Worm (Caenorhabditis elegans) whole organism, L3 larva: ENCODE measurements around the gene Y41E3.13.

Source experiments
- R02D3.7 ChIP-seq: fragments of 150-350 bp; optimal IDR thresholded peaks from 2 replicates; lab custom pipeline; 2014; ENCODE audit warnings: missing biosample characterization, missing genetic modification characterization
- ZK546.5 ChIP-seq: sonication (generic microtip); optimal IDR thresholded peaks from 2 replicates; lab custom pipeline; 2017; ENCODE audit warnings: missing biosample characterization, missing genetic modification characterization
- aly-2 ChIP-seq: fragments of 150-350 bp; optimal IDR thresholded peaks from 2 replicates; lab custom pipeline; 2014; ENCODE audit warnings: missing biosample characterization, missing genetic modification characterization
- ama-1 ChIP-seq: fragments of 150-350 bp; optimal IDR thresholded peaks from 2 replicates; lab custom pipeline; 2018
- ceh-28 ChIP-seq: fragments of 150-350 bp; optimal IDR thresholded peaks from 2 replicates; lab custom pipeline; 2014; ENCODE audit warnings: missing biosample characterization, missing genetic modification reagents, missing genetic modification characterization
- egl-27 ChIP-seq: sonication (generic microtip); optimal IDR thresholded peaks from 4 replicates; lab custom pipeline; 2017; ENCODE audit warnings: missing biosample characterization, missing genetic modification reagents, missing genetic modification characterization
- elt-1 ChIP-seq: fragments of 150-350 bp; optimal IDR thresholded peaks from 2 replicates; lab custom pipeline; 2014; ENCODE audit warnings: missing biosample characterization, missing genetic modification characterization
- elt-2 ChIP-seq: sonication (generic microtip); optimal IDR thresholded peaks from 2 replicates; lab custom pipeline; 2016; ENCODE audit warnings: missing genetic modification reagents, mild to moderate bottlenecking, missing genetic modification characterization, missing compliant biosample characterization
- eor-1 ChIP-seq, 2 experiments: fragments of 150-350 bp; optimal IDR thresholded peaks; 2 replicates each; lab custom pipeline; 2014 to 2018; ENCODE audit warnings: missing biosample characterization in 2 of 2, missing genetic modification characterization in 2 of 2
- fkh-10 ChIP-seq: sonication (generic microtip); optimal IDR thresholded peaks from 2 replicates; lab custom pipeline; 2017; ENCODE audit warnings: missing biosample characterization, missing genetic modification reagents, missing genetic modification characterization
- fkh-2 ChIP-seq: fragments of 150-350 bp; optimal IDR thresholded peaks from 2 replicates; lab custom pipeline; 2014; ENCODE audit warnings: missing biosample characterization, missing genetic modification reagents, missing genetic modification characterization
- hmg-11 ChIP-seq: sonication (generic microtip); optimal IDR thresholded peaks from 2 replicates; lab custom pipeline; 2016; ENCODE audit warnings: missing genetic modification characterization, missing compliant biosample characterization
- jun-1 ChIP-seq: fragments of 150-350 bp; optimal IDR thresholded peaks from 2 replicates; lab custom pipeline; 2014; ENCODE audit warnings: missing biosample characterization, missing genetic modification reagents, missing genetic modification characterization
- lin-39 ChIP-seq: fragments of 150-350 bp; optimal IDR thresholded peaks from 2 replicates; lab custom pipeline; 2018; ENCODE audit warnings: missing biosample characterization, missing genetic modification reagents, missing genetic modification characterization
- mdl-1 ChIP-seq: fragments of 150-350 bp; optimal IDR thresholded peaks from 2 replicates; lab custom pipeline; 2014; ENCODE audit warnings: missing biosample characterization, missing genetic modification characterization
- mml-1 ChIP-seq: fragments of 150-350 bp; sonication (generic microtip); optimal IDR thresholded peaks from 3 replicates; lab custom pipeline; 2014; ENCODE audit warnings: missing biosample characterization, missing genetic modification characterization
- nfya-1 ChIP-seq: sonication (generic microtip); optimal IDR thresholded peaks from 2 replicates; lab custom pipeline; 2017; ENCODE audit warnings: missing genetic modification characterization, mild to moderate bottlenecking, missing compliant biosample characterization, antibody characterized with exemption, moderate library complexity; ENCODE audit not compliant: insufficient read depth
- nhr-12 ChIP-seq: fragments of 150-350 bp; optimal IDR thresholded peaks from 2 replicates; lab custom pipeline; 2014; ENCODE audit warnings: missing biosample characterization, missing genetic modification characterization
- nhr-23 ChIP-seq: fragments of 150-350 bp; optimal IDR thresholded peaks from 2 replicates; lab custom pipeline; 2014; ENCODE audit warnings: missing biosample characterization, missing genetic modification reagents, missing genetic modification characterization
- nhr-237 ChIP-seq: fragments of 150-350 bp; optimal IDR thresholded peaks from 2 replicates; lab custom pipeline; 2014; ENCODE audit warnings: missing biosample characterization, missing genetic modification characterization
- nhr-25 ChIP-seq: sonication (generic microtip); optimal IDR thresholded peaks from 2 replicates; lab custom pipeline; 2017; ENCODE audit warnings: missing biosample characterization, missing genetic modification characterization
- nhr-28 ChIP-seq: fragments of 150-350 bp; optimal IDR thresholded peaks from 2 replicates; lab custom pipeline; 2014; ENCODE audit warnings: missing biosample characterization, missing genetic modification characterization
- nhr-67 ChIP-seq: fragments of 150-350 bp; optimal IDR thresholded peaks from 2 replicates; lab custom pipeline; 2014; ENCODE audit warnings: missing biosample characterization, missing genetic modification characterization
- pha-4 ChIP-seq: fragments of 150-350 bp; optimal IDR thresholded peaks from 2 replicates; lab custom pipeline; 2014; ENCODE audit warnings: missing biosample characterization, missing genetic modification reagents, missing genetic modification characterization
- pqm-1 ChIP-seq: fragments of 150-350 bp; optimal IDR thresholded peaks from 2 replicates; lab custom pipeline; 2017; ENCODE audit warnings: missing biosample characterization, missing genetic modification characterization, inconsistent platforms
- sea-2 ChIP-seq: fragments of 150-350 bp; sonication (generic microtip); optimal IDR thresholded peaks from 4 replicates; lab custom pipeline; 2014; ENCODE audit warnings: missing biosample characterization, missing genetic modification reagents, missing genetic modification characterization
- skn-1 ChIP-seq: fragments of 150-350 bp; optimal IDR thresholded peaks from 2 replicates; lab custom pipeline; 2014; ENCODE audit warnings: missing biosample characterization, missing genetic modification characterization
- snpc-4 ChIP-seq: fragments of 150-350 bp; optimal IDR thresholded peaks from 2 replicates; lab custom pipeline; 2014; ENCODE audit warnings: missing biosample characterization, missing genetic modification characterization
- unc-39 ChIP-seq: sonication (generic microtip); optimal IDR thresholded peaks from 4 replicates; lab custom pipeline; 2017; ENCODE audit warnings: missing biosample characterization, missing genetic modification characterization
- zag-1 ChIP-seq: fragments of 150-350 bp; optimal IDR thresholded peaks from 2 replicates; lab custom pipeline; 2014; ENCODE audit warnings: missing biosample characterization, missing genetic modification characterization
- ztf-11 ChIP-seq: fragments of 150-350 bp; optimal IDR thresholded peaks from 2 replicates; lab custom pipeline; 2014; ENCODE audit warnings: missing biosample characterization, missing genetic modification characterization
- ztf-4 ChIP-seq: fragments of 150-350 bp; optimal IDR thresholded peaks from 2 replicates; lab custom pipeline; 2014; ENCODE audit warnings: missing biosample characterization, missing genetic modification characterization

Y41E3.13 gene

DNA sequence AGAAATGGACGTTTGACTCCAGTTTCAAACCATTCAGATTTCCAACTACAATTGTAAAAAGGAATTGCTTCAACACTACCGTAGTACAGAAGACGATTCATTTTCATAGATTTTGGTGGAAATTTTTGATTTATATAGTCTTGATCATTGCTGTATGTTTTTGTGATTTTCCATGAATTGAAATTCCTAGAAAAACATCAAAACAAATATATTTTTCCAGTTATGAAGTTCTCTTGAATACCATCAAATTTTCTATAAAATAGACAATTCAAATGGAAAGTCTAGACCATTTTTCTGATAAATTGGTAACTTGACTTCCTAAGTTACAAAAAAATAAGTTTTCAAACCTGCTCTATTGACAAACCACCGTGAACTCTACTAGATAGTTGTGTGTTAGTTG is 10.7 kb downstream of the Y41E3.13 start, which contains the start of gene srt-48:
Gene srt-48, minus strand, starts transcription at position 101 of the 400 bp plus-strand sequence.
- no peak for TF ChIP-seq unc-39 (tag; lab: Kevin White, UChicago)
- TF ChIP-seq ZK546.5 (tag; lab: Kevin White, UChicago) = no peak
- TF ChIP-seq zag-1 (tag; lab: Kevin White, UChicago) = no peak
- no peak for TF ChIP-seq elt-1 (tag; lab: Kevin White, UChicago)
- TF ChIP-seq nfya-1 = no peak
- no peak for TF ChIP-seq hmg-11 (tag; lab: Kevin White, UChicago)
- TF ChIP-seq R02D3.7 = no peak
- TF ChIP-seq nhr-67 = no peak
- TF ChIP-seq sea-2 (GFP tag; lab: Kevin White, UChicago) = no peak
- no peak for TF ChIP-seq jun-1 (tag; lab: Kevin White, UChicago)
- TF ChIP-seq ama-1 (lab: Kevin White, UChicago) = no peak
- TF ChIP-seq mml-1 = no peak
- TF ChIP-seq ztf-11 = no peak

ce11 chrIV:15074392-15074791 is 16.3 kb downstream of the Y41E3.13 start, which contains the start of gene srt-50:
TSS of gene srt-50 (plus strand) at chrIV:15074692.
- TF ChIP-seq jun-1 (tag; lab: Kevin White, UChicago) (no peak), nhr-237 (no peak)
- TF ChIP-seq, all 47 proteins: peak for 0

DNA sequence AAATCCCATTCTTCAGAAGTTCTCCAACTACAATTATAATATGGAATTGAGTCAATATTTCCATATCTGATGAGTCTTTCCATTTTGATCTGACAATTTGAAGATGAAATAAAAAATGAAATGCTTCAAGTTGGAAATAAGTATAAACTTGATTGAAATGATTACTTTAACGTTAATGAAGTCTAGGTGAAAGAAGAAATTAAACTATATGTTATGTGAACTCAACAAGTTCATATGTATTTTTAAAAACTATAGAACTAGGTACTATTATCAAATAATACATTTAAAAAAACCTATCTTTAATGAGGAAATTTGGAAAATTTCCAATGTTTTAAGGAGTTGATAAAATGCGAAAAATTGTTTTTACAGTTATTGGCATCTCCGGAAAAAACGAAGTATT is 40.2 kb downstream of the Y41E3.13 start, which contains the start of gene srt-49:
Gene srt-49, minus strand, starts transcription at position 101 of the 400 bp plus-strand sequence.
- TF ChIP-seq zag-1 (tag; lab: Kevin White, UChicago) (no peak), nhr-28 (tag; lab: Kevin White, UChicago) (no peak), elt-2 (tag; lab: Kevin White, UChicago) (no peak), mdl-1 (tag; lab: Kevin White, UChicago) (no peak), R02D3.7 (no peak), nhr-237 (no peak), ceh-28 (no peak), fkh-10 (GFP tag; lab: Kevin White, UChicago) (no peak), nhr-23 (tag; lab: Kevin White, UChicago) (no peak), nfya-1 (no peak), fkh-2 (tag; lab: Kevin White, UChicago) (no peak), nhr-12 (tag; lab: Kevin White, UChicago) (no peak), lin-39 (tag; lab: Kevin White, UChicago) (no peak), ztf-4 (tag; lab: Kevin White, UChicago) (no peak), eor-1 (tag; optimal IDR thresholded peaks at IDR 0.05; lab: Kevin White, UChicago) (no peak), elt-1 (tag; lab: Kevin White, UChicago) (no peak)

ce11 chrIV:15103224-15103679 is 45.2 kb downstream of the Y41E3.13 start, which contains the start of gene srt-44:
TSS of gene srt-44 (plus strand) at chrIV:15103629.
- no peak for TF ChIP-seq nhr-12 (tag; lab: Kevin White, UChicago)
- no peak for TF ChIP-seq aly-2
- TF ChIP-seq pqm-1 = no peak
- TF ChIP-seq ztf-4 (tag; lab: Kevin White, UChicago) = no peak
- no peak for TF ChIP-seq lin-39 (tag; lab: Kevin White, UChicago)
- TF ChIP-seq egl-27 = no peak
- TF ChIP-seq pha-4 (tag; lab: Kevin White, UChicago) = no peak
- TF ChIP-seq sea-2 (GFP tag; lab: Kevin White, UChicago) = no peak
- TF ChIP-seq unc-39 (tag; lab: Kevin White, UChicago) = no peak
- TF ChIP-seq nhr-25 (tag; lab: Kevin White, UChicago) = no peak
- no peak for TF ChIP-seq skn-1 (tag; lab: Kevin White, UChicago)
- no peak for TF ChIP-seq fkh-2 (tag; lab: Kevin White, UChicago)
- TF ChIP-seq jun-1 (tag; lab: Kevin White, UChicago) = no peak
- TF ChIP-seq fkh-10 (GFP tag; lab: Kevin White, UChicago) = no peak

- peak; percentile 28 for TF ChIP-seq ceh-28
- TF ChIP-seq ztf-11 = no peak
- TF ChIP-seq snpc-4 (tag; lab: Kevin White, UChicago) = no peak
- TF ChIP-seq pha-4 (tag; lab: Kevin White, UChicago) = peak; percentile 35
- no peak for TF ChIP-seq zag-1 (tag; lab: Kevin White, UChicago)
- TF ChIP-seq pqm-1 = peak; percentile 24
- TF ChIP-seq ZK546.5 (tag; lab: Kevin White, UChicago) = no peak
- no peak for TF ChIP-seq egl-27
- TF ChIP-seq jun-1 (tag; lab: Kevin White, UChicago) = no peak
- TF ChIP-seq nhr-28 (tag; lab: Kevin White, UChicago) = no peak
- TF ChIP-seq, all 47 proteins: peak for 3
These were observed 49.1 kb downstream of the Y41E3.13 start for ce11 chrIV:15107218-15107617.
